Worm (Caenorhabditis elegans) whole organism, L1 larva: ENCODE measurements around the gene F54B11.4.
A peak's percentile ranks its signal among the peaks of the same experiment; 100 is the strongest.

Experiments
- C16A3.4 ChIP-seq: fragments of 150-350 bp; optimal IDR thresholded peaks from 2 replicates; lab custom pipeline; 2014; ENCODE audit warnings: missing biosample characterization, missing genetic modification characterization
- aly-2 ChIP-seq: fragments of 150-350 bp; optimal IDR thresholded peaks from 2 replicates; lab custom pipeline; 2014; ENCODE audit warnings: missing biosample characterization, missing genetic modification characterization
- blmp-1 ChIP-seq: fragments of 150-350 bp; optimal IDR thresholded peaks from 2 replicates; lab custom pipeline; 2014; ENCODE audit warnings: missing biosample characterization, missing genetic modification characterization
- ceh-8 ChIP-seq: fragments of 200-800 bp; sonication (Bioruptor generic); optimal IDR thresholded peaks from 2 replicates; lab custom pipeline; 2018; ENCODE audit warnings: mild to moderate bottlenecking, missing genetic modification characterization, moderate library complexity, missing compliant biosample characterization
- ceh-82 ChIP-seq, 3 experiments: fragments of 150-350 bp in 1 of 3; sonication (generic microtip) in 2 of 3; optimal IDR thresholded peaks; 2 replicates each; lab custom pipeline; 2014 to 2017; ENCODE audit warnings: missing biosample characterization in 3 of 3, missing genetic modification characterization in 3 of 3
- ceh-90 ChIP-seq: sonication (generic microtip); optimal IDR thresholded peaks from 2 replicates; lab custom pipeline; 2016; ENCODE audit warnings: missing genetic modification characterization, missing compliant biosample characterization
- ces-1 ChIP-seq: fragments of 150-350 bp; optimal IDR thresholded peaks from 2 replicates; lab custom pipeline; 2014; ENCODE audit warnings: missing biosample characterization, missing genetic modification reagents, missing genetic modification characterization
- dpl-1 ChIP-seq, 3 experiments: fragments of 150-350 bp in 2 of 3; sonication (generic microtip) in 1 of 3; optimal IDR thresholded peaks; 2 replicates each; lab custom pipeline; 2014 to 2017; ENCODE audit warnings: missing biosample characterization in 3 of 3, missing genetic modification characterization in 3 of 3, missing genetic modification reagents in 3 of 3
- dsc-1 ChIP-seq: sonication (generic microtip); optimal IDR thresholded peaks from 2 replicates; lab custom pipeline; 2016; ENCODE audit warnings: mild to moderate bottlenecking, missing genetic modification characterization, missing compliant biosample characterization
- egl-13 ChIP-seq: sonication (generic microtip); optimal IDR thresholded peaks from 2 replicates; lab custom pipeline; 2016; ENCODE audit warnings: missing genotype, missing genetic modification reagents, missing genetic modification characterization, missing compliant biosample characterization
- egl-27 ChIP-seq, 2 experiments: fragments of 150-350 bp in 1 of 2; sonication (generic microtip); optimal IDR thresholded peaks; 3 replicates each; lab custom pipeline; 2017 to 2018; ENCODE audit warnings: missing biosample characterization in 2 of 2, missing genetic modification characterization in 2 of 2, missing genetic modification reagents in 2 of 2
- elt-2 ChIP-seq: sonication (generic microtip); optimal IDR thresholded peaks from 2 replicates; lab custom pipeline; 2016; ENCODE audit warnings: missing genetic modification characterization, mild to moderate bottlenecking, inconsistent platforms, missing compliant biosample characterization, missing genetic modification reagents
- elt-3 ChIP-seq, 6 experiments: fragments of 150-350 bp in 1 of 6; sonication (generic microtip); optimal IDR thresholded peaks; 2 replicates each; lab custom pipeline; 2017 to 2018; ENCODE audit warnings: missing biosample characterization in 6 of 6, missing genetic modification characterization in 6 of 6, inconsistent platforms in 1 of 6
- ets-5 ChIP-seq: fragments of 200-800 bp; sonication (Bioruptor generic); IDR thresholded peaks from 2 replicates; pipeline ENCODE4 v1.3.6; 2022; ENCODE audit warnings: missing genetic modification characterization, missing compliant biosample characterization
- fkh-10 ChIP-seq: sonication (generic microtip); optimal IDR thresholded peaks from 2 replicates; lab custom pipeline; 2017; ENCODE audit warnings: missing biosample characterization, missing genetic modification reagents, missing genetic modification characterization
- fkh-4 ChIP-seq: sonication (generic microtip); optimal IDR thresholded peaks from 2 replicates; lab custom pipeline; 2016; ENCODE audit warnings: missing compliant biosample characterization, missing genetic modification characterization, borderline replicate concordance
- fkh-8 ChIP-seq: sonication (generic microtip); optimal IDR thresholded peaks from 2 replicates; lab custom pipeline; 2016; ENCODE audit warnings: mild to moderate bottlenecking, missing genetic modification characterization, missing compliant biosample characterization
- grh-1 ChIP-seq: fragments of 200-800 bp; sonication (Bioruptor generic); IDR thresholded peaks from 2 replicates; pipeline ENCODE4 v1.3.6; 2022; ENCODE audit warnings: missing genetic modification reagents, missing genetic modification characterization, missing compliant biosample characterization
- isw-1 ChIP-seq: fragments of 200-800 bp; sonication (Bioruptor generic); IDR thresholded peaks from 2 replicates; pipeline ENCODE4 v1.3.6; 2022; ENCODE audit warnings: missing genetic modification characterization, missing compliant biosample characterization
- lin-13 ChIP-seq: fragments of 150-350 bp; optimal IDR thresholded peaks from 2 replicates; lab custom pipeline; 2014; ENCODE audit warnings: missing biosample characterization, missing genetic modification reagents, missing genetic modification characterization
- lin-14 ChIP-seq: fragments of 200-800 bp; sonication (Bioruptor generic); optimal IDR thresholded peaks from 2 replicates; lab custom pipeline; 2018; ENCODE audit warnings: mild to moderate bottlenecking, missing genetic modification characterization, moderate library complexity, missing compliant biosample characterization
- lsy-2 ChIP-seq, 2 experiments: fragments of 150-350 bp; optimal IDR thresholded peaks; 2 replicates each; lab custom pipeline; 2014; ENCODE audit warnings: missing biosample characterization in 2 of 2, missing genetic modification characterization in 2 of 2
- mdl-1 ChIP-seq, 2 experiments: fragments of 150-350 bp; optimal IDR thresholded peaks; 2 replicates each; lab custom pipeline; 2014 to 2017; ENCODE audit warnings: missing biosample characterization in 2 of 2, missing genetic modification characterization in 2 of 2, inconsistent platforms in 1 of 2
- mef-2 ChIP-seq: fragments of 150-350 bp; optimal IDR thresholded peaks from 2 replicates; lab custom pipeline; 2014; ENCODE audit warnings: missing biosample characterization, missing genetic modification characterization
- mep-1 ChIP-seq: fragments of 150-350 bp; optimal IDR thresholded peaks from 2 replicates; lab custom pipeline; 2014; ENCODE audit warnings: missing biosample characterization, missing genetic modification characterization
- nhr-20 ChIP-seq: sonication (generic microtip); optimal IDR thresholded peaks from 2 replicates; lab custom pipeline; 2016; ENCODE audit warnings: mild to moderate bottlenecking, missing genetic modification characterization, missing compliant biosample characterization
- nhr-47 ChIP-seq: sonication (generic microtip); optimal IDR thresholded peaks from 2 replicates; lab custom pipeline; 2016; ENCODE audit warnings: mild to moderate bottlenecking, missing genetic modification characterization, moderate library complexity, missing compliant biosample characterization
- nhr-71 ChIP-seq: sonication (generic microtip); optimal IDR thresholded peaks from 2 replicates; lab custom pipeline; 2016; ENCODE audit warnings: mild to moderate bottlenecking, missing genetic modification characterization, moderate library complexity, missing compliant biosample characterization
- nhr-77 ChIP-seq: fragments of 150-350 bp; optimal IDR thresholded peaks from 2 replicates; lab custom pipeline; 2014; ENCODE audit warnings: missing biosample characterization, missing genetic modification characterization
- nhr-84 ChIP-seq: sonication (generic microtip); optimal IDR thresholded peaks from 2 replicates; lab custom pipeline; 2017; ENCODE audit warnings: missing biosample characterization, missing genetic modification characterization
- nhr-90 ChIP-seq: sonication (generic microtip); optimal IDR thresholded peaks from 2 replicates; lab custom pipeline; 2016; ENCODE audit warnings: mild to moderate bottlenecking, missing genetic modification characterization, missing compliant biosample characterization; ENCODE audit not compliant: poor library complexity
- pag-3 ChIP-seq: sonication (generic microtip); optimal IDR thresholded peaks from 2 replicates; lab custom pipeline; 2017; ENCODE audit warnings: missing genetic modification characterization, mild to moderate bottlenecking, missing compliant biosample characterization, antibody characterized with exemption, borderline replicate concordance; ENCODE audit not compliant: insufficient read depth
- pqm-1 ChIP-seq: sonication (generic microtip); optimal IDR thresholded peaks from 3 replicates; lab custom pipeline; 2017; ENCODE audit warnings: missing biosample characterization, missing genetic modification characterization
- skn-1 ChIP-seq: fragments of 150-350 bp; optimal IDR thresholded peaks from 2 replicates; lab custom pipeline; 2014; ENCODE audit warnings: missing biosample characterization, missing genetic modification characterization
- snu-23 ChIP-seq: sonication (generic microtip); optimal IDR thresholded peaks from 2 replicates; lab custom pipeline; 2016; ENCODE audit warnings: missing genetic modification characterization, missing compliant biosample characterization
- sup-37 ChIP-seq: fragments of 200-800 bp; sonication (Bioruptor generic); optimal IDR thresholded peaks from 2 replicates; lab custom pipeline; 2018; ENCODE audit warnings: mild to moderate bottlenecking, missing genetic modification characterization, missing compliant biosample characterization
- tbx-2 ChIP-seq: sonication (generic microtip); optimal IDR thresholded peaks from 2 replicates; lab custom pipeline; 2016; ENCODE audit warnings: missing genetic modification characterization, missing compliant biosample characterization
- tlp-1 ChIP-seq: fragments of 150-350 bp; optimal IDR thresholded peaks from 2 replicates; lab custom pipeline; 2014; ENCODE audit warnings: missing biosample characterization, missing genetic modification characterization
- unc-30 ChIP-seq: sonication (generic microtip); optimal IDR thresholded peaks from 2 replicates; lab custom pipeline; 2017; ENCODE audit warnings: missing biosample characterization, missing genetic modification characterization
- unc-62 ChIP-seq: fragments of 150-350 bp; optimal IDR thresholded peaks from 2 replicates; lab custom pipeline; 2014; ENCODE audit warnings: missing biosample characterization, missing genetic modification reagents, missing genetic modification characterization
- unc-86 ChIP-seq: sonication (generic microtip); optimal IDR thresholded peaks from 2 replicates; lab custom pipeline; 2016; ENCODE audit warnings: missing genetic modification characterization, missing compliant biosample characterization
- unc-98 ChIP-seq: fragments of 200-800 bp; sonication (Bioruptor generic); IDR thresholded peaks from 2 replicates; pipeline ENCODE4 v1.3.6; 2022; ENCODE audit warnings: missing genetic modification characterization, missing compliant biosample characterization
- xbp-1 ChIP-seq: sonication (generic microtip); optimal IDR thresholded peaks from 2 replicates; lab custom pipeline; 2016; ENCODE audit warnings: missing genetic modification characterization, missing compliant biosample characterization
- zag-1 ChIP-seq: fragments of 150-350 bp; optimal IDR thresholded peaks from 2 replicates; lab custom pipeline; 2014; ENCODE audit warnings: missing biosample characterization, missing genetic modification characterization
- zip-4 ChIP-seq: fragments of 200-800 bp; sonication (Bioruptor generic); optimal IDR thresholded peaks from 2 replicates; lab custom pipeline; 2018; ENCODE audit warnings: mild to moderate bottlenecking, missing genetic modification characterization, moderate library complexity, missing compliant biosample characterization
- ztf-4 ChIP-seq: fragments of 150-350 bp; optimal IDR thresholded peaks from 2 replicates; lab custom pipeline; 2014; ENCODE audit warnings: missing biosample characterization, missing genetic modification characterization

Gene F54B11.4

ce11 chrX:13592367-13592766 is at the start of gene F54B11.4:
Gene F54B11.4 (plus strand): TSS chrX:13592667.
- no peak for TF ChIP-seq unc-98 (GFP tag; lab: Robert Waterston, UW)
- TF ChIP-seq isw-1 (GFP tag; lab: Robert Waterston, UW), result no peak
- no peak for TF ChIP-seq unc-30 (tag; lab: Kevin White, UChicago)
- no peak for TF ChIP-seq nhr-90 (tag; lab: Kevin White, UChicago)
- no peak for TF ChIP-seq zip-4 (GFP tag; lab: Kevin White, UChicago)
- no peak for TF ChIP-seq pqm-1 (tag; lab: Kevin White, UChicago)
- TF ChIP-seq mef-2 (tag; lab: Kevin White, UChicago), result no peak
- no peak for TF ChIP-seq egl-27 (tag; optimal IDR thresholded peaks at IDR 0.05; lab: Kevin White, UChicago)
- no peak for TF ChIP-seq unc-62
- no peak for TF ChIP-seq nhr-84 (tag; lab: Kevin White, UChicago)
- no peak for TF ChIP-seq dpl-1 (GFP tag; optimal IDR thresholded peaks at IDR 0.05; lab: Kevin White, UChicago)
- no peak for TF ChIP-seq mep-1 (tag; lab: Kevin White, UChicago)
- no peak for TF ChIP-seq unc-86 (tag; lab: Kevin White, UChicago)
- no peak for TF ChIP-seq elt-2 (tag; lab: Kevin White, UChicago)
- TF ChIP-seq ces-1 (GFP tag; lab: Kevin White, UChicago), result no peak
- no peak for TF ChIP-seq fkh-8
- no peak for TF ChIP-seq tlp-1
- no peak for TF ChIP-seq sup-37 (GFP tag; lab: Kevin White, UChicago)
- TF ChIP-seq nhr-77 (tag; lab: Kevin White, UChicago), result no peak
- no peak for TF ChIP-seq egl-13 (tag; lab: Kevin White, UChicago)

ce11 chrX:13542757-13543156 is 49.7 kb upstream of the F54B11.4 start:
- TF ChIP-seq mep-1 (tag; lab: Kevin White, UChicago), result peak; percentile 59
- peak; percentile 26 for TF ChIP-seq pag-3 (tag; lab: Kevin White, UChicago)
- TF ChIP-seq sup-37 (GFP tag; lab: Kevin White, UChicago), result no peak
- peak; percentile 73 for TF ChIP-seq blmp-1
- no peak for TF ChIP-seq fkh-10 (GFP tag; lab: Kevin White, UChicago)
- no peak for TF ChIP-seq grh-1 (GFP tag; lab: Robert Waterston, UW)
- TF ChIP-seq ceh-90 (tag; lab: Kevin White, UChicago), result no peak
- no peak for TF ChIP-seq aly-2
- TF ChIP-seq skn-1, result no peak
- peak; percentile 7 for TF ChIP-seq tbx-2 (tag; lab: Kevin White, UChicago)
- TF ChIP-seq lin-14 (GFP tag; lab: Kevin White, UChicago), result peak; percentile 76
- TF ChIP-seq nhr-20, result no peak
- peak; percentile 12 for TF ChIP-seq nhr-47 (tag; lab: Kevin White, UChicago)
- TF ChIP-seq isw-1 (GFP tag; lab: Robert Waterston, UW), result no peak
- no peak for TF ChIP-seq ets-5 (GFP tag; lab: Robert Waterston, UW)
- no peak for TF ChIP-seq ceh-8 (GFP tag; lab: Kevin White, UChicago)
- TF ChIP-seq zag-1 (tag; lab: Kevin White, UChicago), result no peak
- no peak for TF ChIP-seq lin-13 (GFP tag; lab: Kevin White, UChicago)
- TF ChIP-seq xbp-1 (tag; lab: Kevin White, UChicago), result no peak
- no peak for TF ChIP-seq mef-2 (tag; lab: Kevin White, UChicago)
- peak in 1 of 2 experiments; percentile 21 for TF ChIP-seq mdl-1 (tag; optimal IDR thresholded peaks at IDR 0.05; lab: Kevin White, UChicago)
- TF ChIP-seq lsy-2 (tag; optimal IDR thresholded peaks at IDR 0.05; lab: Kevin White, UChicago), result peak in 1 of 2 experiments; percentile 55
- peak in 1 of 3 experiments; percentile 15 for TF ChIP-seq ceh-82 (tag; optimal IDR thresholded peaks at IDR 0.05; lab: Kevin White, UChicago)
- no peak for TF ChIP-seq dsc-1 (tag; lab: Kevin White, UChicago)
- peak; percentile 25 for TF ChIP-seq nhr-71
- no peak for TF ChIP-seq ztf-4 (tag; lab: Kevin White, UChicago)
- no peak for TF ChIP-seq fkh-4 (tag; lab: Kevin White, UChicago)
- no peak for TF ChIP-seq tlp-1
- peak; percentile 20 for TF ChIP-seq snu-23 (GFP tag; lab: Kevin White, UChicago)
- peak in 1 of 6 experiments; percentile 15 for TF ChIP-seq elt-3 (tag; optimal IDR thresholded peaks at IDR 0.05; lab: Kevin White, UChicago)
- no peak for TF ChIP-seq elt-2 (tag; lab: Kevin White, UChicago)
- TF ChIP-seq C16A3.4 (tag; lab: Kevin White, UChicago), result no peak
- TF ChIP-seq, all 84 proteins: peak for 12
